Worm (Caenorhabditis elegans): ENCODE results near the gene Y44A6D.7.

Gene Y44A6D.7

ce11 chrV:20851847-20852386 lies 37.4 kb downstream of the Y44A6D.7 start, which contains the start of gene ndua-1 (continued):
- TF ChIP-seq hpl-2 (GFP tag; optimal IDR thresholded peaks at IDR 0.05) (no peak), ceh-8 (GFP tag; optimal IDR thresholded peaks at IDR 0.05) (no peak), elt-2 (tag; optimal IDR thresholded peaks at IDR 0.05) (no peak), vab-15 (tag; optimal IDR thresholded peaks at IDR 0.05) (no peak), swsn-7 (tag; optimal IDR thresholded peaks at IDR 0.05) (peak; percentile 61), lin-13 (GFP tag; optimal IDR thresholded peaks at IDR 0.05) (peak; percentile 24), hlh-17 (GFP tag; optimal IDR thresholded peaks at IDR 0.05; ENCODE audit: borderline replicate concordance) (no peak), unc-62 (GFP tag; optimal IDR thresholded peaks at IDR 0.05) (no peak), unc-98 (GFP tag; IDR thresholded peaks at IDR 0.05) (no peak), lin-15B (tag; optimal IDR thresholded peaks at IDR 0.05) (no peak), hlh-4 (tag; optimal IDR thresholded peaks at IDR 0.05) (no peak), Y116A8C.19 (tag; optimal IDR thresholded peaks at IDR 0.05; ENCODE audit: borderline replicate concordance) (no peak), lir-3 (tag; optimal IDR thresholded peaks at IDR 0.05; ENCODE audit: poor library complexity) (peak; percentile 44), nhr-77 (tag; optimal IDR thresholded peaks at IDR 0.05) (no peak), unc-86 (tag; optimal IDR thresholded peaks at IDR 0.05) (peak; percentile 1), mdl-1 (tag; optimal IDR thresholded peaks at IDR 0.05) (no peak), grh-1 (GFP tag; IDR thresholded peaks at IDR 0.05) (no peak), mab-9 (GFP tag; IDR thresholded peaks at IDR 0.05) (no peak), nhr-71 (tag; optimal IDR thresholded peaks at IDR 0.05) (peak; percentile 66), ceh-90 (tag; optimal IDR thresholded peaks at IDR 0.05) (no peak), egl-27 (tag; optimal IDR thresholded peaks at IDR 0.05) (no peak), ztf-11 (tag; optimal IDR thresholded peaks at IDR 0.05) (peak in 1 of 2 experiments; percentile 17), zag-1 (tag; optimal IDR thresholded peaks at IDR 0.05) (no peak), zip-4 (GFP tag; optimal IDR thresholded peaks at IDR 0.05) (no peak), mef-2 (tag; optimal IDR thresholded peaks at IDR 0.05) (no peak), blmp-1 (tag; optimal IDR thresholded peaks at IDR 0.05) (peak; percentile 0), ces-1 (GFP tag; optimal IDR thresholded peaks at IDR 0.05) (no peak), lin-14 (GFP tag; optimal IDR thresholded peaks at IDR 0.05) (no peak), pqm-1 (tag; optimal IDR thresholded peaks at IDR 0.05) (no peak), aly-2 (tag; optimal IDR thresholded peaks at IDR 0.05) (no peak), nhr-237 (tag; optimal IDR thresholded peaks at IDR 0.05) (no peak), sox-4 (tag; optimal IDR thresholded peaks at IDR 0.05) (peak; percentile 27), fkh-8 (tag; optimal IDR thresholded peaks at IDR 0.05) (no peak), pax-3 (tag; optimal IDR thresholded peaks at IDR 0.05) (no peak), ceh-82 (tag; optimal IDR thresholded peaks at IDR 0.05) (peak in 2 of 3 experiments; percentile 44 to 64), efl-1 (optimal IDR thresholded peaks at IDR 0.05) (peak; percentile 10 to 44), efl-1 (GFP tag; optimal IDR thresholded peaks at IDR 0.05 in 1 of 2) (peak; percentile 17 to 94), ceh-88 (GFP tag; IDR thresholded peaks at IDR 0.05) (no peak), egl-13 (tag; optimal IDR thresholded peaks at IDR 0.05) (no peak), pag-3 (tag; optimal IDR thresholded peaks at IDR 0.05; ENCODE audit: borderline replicate concordance, insufficient read depth) (no peak), unc-130 (tag; optimal IDR thresholded peaks at IDR 0.05) (peak; percentile 6), fkh-10 (GFP tag; optimal IDR thresholded peaks at IDR 0.05) (no peak), lsy-2 (tag; optimal IDR thresholded peaks at IDR 0.05) (peak; percentile 59 to 71), nhr-19 (GFP tag; conservative IDR thresholded peaks at IDR 0.05) (no peak), ets-5 (GFP tag; IDR thresholded peaks at IDR 0.05) (no peak), dsc-1 (tag; optimal IDR thresholded peaks at IDR 0.05) (peak; percentile 35), snpc-4 (tag; optimal IDR thresholded peaks at IDR 0.05) (peak; percentile 65), nhr-90 (tag; optimal IDR thresholded peaks at IDR 0.05; ENCODE audit: poor library complexity) (peak; percentile 56), efl-3 (GFP tag; optimal IDR thresholded peaks at IDR 0.05) (no peak), dpl-1 (GFP tag; optimal IDR thresholded peaks at IDR 0.05) (peak in 2 of 3 experiments; percentile 22 to 23), alr-1 (tag; optimal IDR thresholded peaks at IDR 0.05; ENCODE audit: borderline replicate concordance) (no peak)

Data from whole organism, L1 larva.